Worm (Caenorhabditis elegans) whole organism, L4 larva: ENCODE data around the gene twk-45.
A peak's percentile ranks its signal among the peaks of the same experiment; 100 is the strongest.

ENCODE experiments used
- D1046.2 ChIP-seq: fragments of 200-800 bp; sonication (Bioruptor generic); IDR thresholded peaks from 2 replicates; pipeline ENCODE4 v1.3.6; 2022; ENCODE audit warnings: missing genetic modification characterization, missing compliant biosample characterization
- F44E2.7 ChIP-seq: fragments of 200-800 bp; sonication (Bioruptor generic); IDR thresholded peaks from 2 replicates; pipeline ENCODE4 v2.1.2; 2022; ENCODE audit warnings: missing genetic modification characterization, missing compliant biosample characterization
- T20F7.1 ChIP-seq: fragments of 200-800 bp; sonication (Bioruptor generic); optimal IDR thresholded peaks from 2 replicates; lab custom pipeline; 2018; ENCODE audit warnings: mild to moderate bottlenecking, missing genetic modification characterization, missing compliant biosample characterization
- Y105C5A.15 ChIP-seq: fragments of 200-800 bp; sonication (Bioruptor generic); IDR thresholded peaks from 2 replicates; pipeline ENCODE4 v1.3.6; 2022; ENCODE audit warnings: missing genetic modification characterization, missing compliant biosample characterization
- Y75B8A.6 ChIP-seq: fragments of 200-800 bp; sonication (Bioruptor generic); IDR thresholded peaks from 2 replicates; pipeline ENCODE4 v1.3.6; 2022; ENCODE audit warnings: missing genetic modification reagents, missing genetic modification characterization, missing compliant biosample characterization
- ZK337.2 ChIP-seq: fragments of 200-800 bp; sonication (Bioruptor generic); IDR thresholded peaks from 2 replicates; pipeline ENCODE4 v1.3.6; 2022; ENCODE audit warnings: missing genetic modification reagents, missing genetic modification characterization, missing compliant biosample characterization
- aha-1 ChIP-seq: fragments of 150-350 bp; peaks from one replicate; lab custom pipeline; 2014; ENCODE audit warnings: missing biosample characterization, missing genetic modification characterization
- aly-2 ChIP-seq: sonication (generic microtip); optimal IDR thresholded peaks from 2 replicates; lab custom pipeline; 2018; ENCODE audit warnings: missing biosample characterization, missing genetic modification characterization
- ama-1 ChIP-seq: fragments of 150-350 bp; optimal IDR thresholded peaks from 2 replicates; lab custom pipeline; 2014; ENCODE audit warnings: inconsistent platforms, mixed read lengths
- arid-1 ChIP-seq: fragments of 200-800 bp; sonication (Bioruptor generic); conservative IDR thresholded peaks from 2 replicates; pipeline ENCODE4 v1.3.6; 2022; ENCODE audit warnings: missing genetic modification reagents, missing genetic modification characterization, missing compliant biosample characterization
- attf-4 ChIP-seq: sonication (generic microtip); optimal IDR thresholded peaks from 3 replicates; lab custom pipeline; 2017; ENCODE audit warnings: missing biosample characterization, missing genetic modification characterization
- ceh-62 ChIP-seq: sonication (generic microtip); optimal IDR thresholded peaks from 2 replicates; lab custom pipeline; 2017; ENCODE audit warnings: missing biosample characterization, missing genetic modification characterization
- daf-16 ChIP-seq, 3 experiments: sonication (generic microtip); optimal IDR thresholded peaks; 2 replicates each; lab custom pipeline; 2016 to 2017; ENCODE audit warnings: missing genetic modification characterization in 3 of 3, missing genetic modification reagents in 3 of 3, mild to moderate bottlenecking in 2 of 3, missing compliant biosample characterization in 2 of 3, missing biosample characterization in 1 of 3, moderate library complexity in 1 of 3
- daf-19 ChIP-seq: fragments of 200-800 bp; sonication (Bioruptor generic); conservative IDR thresholded peaks from 2 replicates; pipeline ENCODE4 v1.3.6; 2022; ENCODE audit warnings: missing genetic modification characterization, missing compliant biosample characterization
- daf-8 ChIP-seq: fragments of 200-800 bp; sonication (Bioruptor generic); IDR thresholded peaks from 2 replicates; pipeline ENCODE4 v1.3.6; 2022; ENCODE audit warnings: missing genetic modification characterization, missing compliant biosample characterization
- dmd-6 ChIP-seq: fragments of 200-800 bp; sonication (Bioruptor generic); IDR thresholded peaks from 2 replicates; pipeline ENCODE4 v1.3.6; 2022; ENCODE audit warnings: missing genetic modification reagents, missing genetic modification characterization, missing compliant biosample characterization
- dve-1 ChIP-seq: sonication (generic microtip); optimal IDR thresholded peaks from 2 replicates; lab custom pipeline; 2017; ENCODE audit warnings: antibody characterized with exemption, mild to moderate bottlenecking, missing genetic modification characterization, missing compliant biosample characterization; ENCODE audit not compliant: insufficient read depth
- fos-1 ChIP-seq: fragments of 150-350 bp; optimal IDR thresholded peaks from 2 replicates; lab custom pipeline; 2014; ENCODE audit warnings: missing biosample characterization, missing genetic modification characterization
- hlh-11 ChIP-seq: fragments of 200-800 bp; sonication (Bioruptor generic); optimal IDR thresholded peaks from 2 replicates; lab custom pipeline; 2018; ENCODE audit warnings: mild to moderate bottlenecking, missing genetic modification characterization, missing compliant biosample characterization
- hlh-30 ChIP-seq: sonication (generic microtip); optimal IDR thresholded peaks from 2 replicates; lab custom pipeline; 2017; ENCODE audit warnings: antibody characterized with exemption, mild to moderate bottlenecking, missing genetic modification characterization, missing compliant biosample characterization; ENCODE audit not compliant: insufficient read depth
- hmg-1.1 ChIP-seq: fragments of 200-800 bp; sonication (Bioruptor generic); IDR thresholded peaks from 2 replicates; pipeline ENCODE4 v1.3.6; 2022; ENCODE audit warnings: missing genetic modification reagents, missing genetic modification characterization, missing compliant biosample characterization
- lin-1 ChIP-seq: fragments of 200-800 bp; sonication (Bioruptor generic); IDR thresholded peaks from 2 replicates; pipeline ENCODE4 v1.3.6; 2022; ENCODE audit warnings: missing genetic modification reagents, missing genetic modification characterization, missing compliant biosample characterization
- lin-38 ChIP-seq: fragments of 200-800 bp; sonication (Bioruptor generic); IDR thresholded peaks from 2 replicates; pipeline ENCODE4 v1.3.6; 2022; ENCODE audit warnings: missing genetic modification reagents, missing genetic modification characterization, missing compliant biosample characterization
- lin-39 ChIP-seq: fragments of 150-350 bp; optimal IDR thresholded peaks from 2 replicates; lab custom pipeline; 2014; ENCODE audit warnings: missing biosample characterization, missing genetic modification reagents, missing genetic modification characterization
- madf-9 ChIP-seq: fragments of 200-800 bp; sonication (Bioruptor generic); conservative IDR thresholded peaks from 2 replicates; pipeline ENCODE4 v1.3.6; 2022; ENCODE audit warnings: missing genetic modification reagents, missing genetic modification characterization, missing compliant biosample characterization
- mdl-1 ChIP-seq, 2 experiments: fragments of 150-350 bp in 1 of 2; sonication (generic microtip) in 1 of 2; optimal IDR thresholded peaks; 2 replicates each; lab custom pipeline; 2014 to 2017; ENCODE audit warnings: missing biosample characterization in 2 of 2, missing genetic modification characterization in 2 of 2
- mxl-2 ChIP-seq: fragments of 200-800 bp; sonication (Bioruptor generic); conservative IDR thresholded peaks from 2 replicates; pipeline ENCODE4 v1.3.6; 2022; ENCODE audit warnings: missing genetic modification reagents, missing genetic modification characterization, missing compliant biosample characterization
- nhr-10 ChIP-seq: fragments of 150-350 bp; optimal IDR thresholded peaks from 2 replicates; lab custom pipeline; 2014; ENCODE audit warnings: missing biosample characterization, missing genetic modification characterization
- nhr-25 ChIP-seq: sonication (generic microtip); optimal IDR thresholded peaks from 2 replicates; lab custom pipeline; 2017; ENCODE audit warnings: missing genetic modification characterization, mild to moderate bottlenecking, missing compliant biosample characterization, antibody characterized with exemption, moderate library complexity, borderline replicate concordance; ENCODE audit not compliant: insufficient read depth
- nhr-28 ChIP-seq: fragments of 150-350 bp; optimal IDR thresholded peaks from 2 replicates; lab custom pipeline; 2014; ENCODE audit warnings: missing biosample characterization, missing genetic modification characterization
- nhr-41 ChIP-seq: fragments of 200-800 bp; sonication (Bioruptor generic); IDR thresholded peaks from 2 replicates; pipeline ENCODE4 v1.3.6; 2022; ENCODE audit warnings: missing genetic modification reagents, missing genetic modification characterization, missing compliant biosample characterization
- nhr-77 ChIP-seq: fragments of 150-350 bp; optimal IDR thresholded peaks from 2 replicates; lab custom pipeline; 2014; ENCODE audit warnings: missing biosample characterization, missing genetic modification characterization
- pqm-1 ChIP-seq: sonication (generic microtip); optimal IDR thresholded peaks from 2 replicates; lab custom pipeline; 2017; ENCODE audit warnings: missing biosample characterization, missing genetic modification characterization
- rbr-2 ChIP-seq: sonication (generic microtip); optimal IDR thresholded peaks from 2 replicates; lab custom pipeline; 2016; ENCODE audit warnings: missing genotype, missing genetic modification characterization, missing compliant biosample characterization
- saeg-2 ChIP-seq: fragments of 200-800 bp; sonication (Bioruptor generic); IDR thresholded peaks from 2 replicates; pipeline ENCODE4 v1.3.6; 2022; ENCODE audit warnings: missing genetic modification reagents, missing genetic modification characterization, missing compliant biosample characterization
- set-16 ChIP-seq: fragments of 200-800 bp; sonication (Bioruptor generic); IDR thresholded peaks from 2 replicates; pipeline ENCODE4 v1.3.6; 2022; ENCODE audit warnings: missing genetic modification reagents, missing genetic modification characterization, missing compliant biosample characterization
- skn-1 ChIP-seq: fragments of 150-350 bp; optimal IDR thresholded peaks from 2 replicates; lab custom pipeline; 2014; ENCODE audit warnings: missing biosample characterization, missing genetic modification characterization
- snpc-1.2 ChIP-seq: fragments of 200-800 bp; sonication (Bioruptor generic); IDR thresholded peaks from 2 replicates; pipeline ENCODE4 v1.3.6; 2022; ENCODE audit warnings: missing genetic modification reagents, missing genetic modification characterization, missing compliant biosample characterization
- snpc-4 ChIP-seq: fragments of 150-350 bp; optimal IDR thresholded peaks from 2 replicates; lab custom pipeline; 2014; ENCODE audit warnings: missing biosample characterization, missing genetic modification characterization
- spr-1 ChIP-seq: sonication (generic microtip); optimal IDR thresholded peaks from 2 replicates; lab custom pipeline; 2016; ENCODE audit warnings: mild to moderate bottlenecking, missing genetic modification characterization, missing compliant biosample characterization
- spr-3 ChIP-seq: fragments of 200-800 bp; sonication (Bioruptor generic); optimal IDR thresholded peaks from 2 replicates; lab custom pipeline; 2018; ENCODE audit warnings: mild to moderate bottlenecking, missing genetic modification characterization, missing compliant biosample characterization
- tra-1 ChIP-seq: fragments of 200-800 bp; sonication (Bioruptor generic); IDR thresholded peaks from 2 replicates; pipeline ENCODE4 v1.3.6; 2022; ENCODE audit warnings: missing genetic modification reagents, missing genetic modification characterization, missing compliant biosample characterization
- zfp-2 ChIP-seq: sonication (generic microtip); optimal IDR thresholded peaks from 2 replicates; lab custom pipeline; 2016; ENCODE audit warnings: mild to moderate bottlenecking, missing genetic modification characterization, missing compliant biosample characterization
- zip-2 ChIP-seq: fragments of 150-350 bp; optimal IDR thresholded peaks from 2 replicates; lab custom pipeline; 2014; ENCODE audit warnings: missing biosample characterization, missing genetic modification characterization

Gene twk-45

DNA sequence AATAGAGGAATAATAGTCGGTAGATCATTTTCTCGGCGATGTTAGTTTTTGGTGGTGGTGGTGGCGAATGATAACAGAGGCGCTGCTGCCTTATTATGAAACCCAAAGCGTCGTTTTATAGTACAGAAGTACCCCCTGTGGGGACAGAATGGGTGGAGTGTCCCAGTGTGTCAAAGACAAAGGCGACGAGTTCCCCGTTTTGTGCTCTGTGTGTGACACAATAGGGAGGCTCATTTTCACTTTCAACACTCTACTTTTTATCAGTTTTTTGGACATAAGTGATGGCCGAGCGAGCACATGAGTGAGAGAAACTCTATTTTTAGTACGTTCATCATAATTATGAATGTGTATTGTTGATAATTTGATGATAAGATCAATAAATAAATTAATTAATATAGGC, 41.0 kb downstream of the twk-45 start, which contains the start of gene pho-9 (continued):
- TF ChIP-seq nhr-77 (tag; lab: Kevin White, UChicago) (peak; percentile 80), aha-1 (tag; lab: Kevin White, UChicago) (peak; percentile 98), tra-1 (peak; percentile 77), D1046.2 (GFP tag; lab: Robert Waterston, UW) (no peak), hmg-1.1 (GFP tag; lab: Robert Waterston, UW) (no peak), ama-1 (lab: Kevin White, UChicago) (no peak), nhr-41 (GFP tag; lab: Robert Waterston, UW) (peak; percentile 50; the same call in 1 of the 2 replicates), lin-1 (peak; percentile 80; the same call in 1 of the 2 replicates), snpc-4 (tag; lab: Kevin White, UChicago) (no peak), skn-1 (tag; lab: Kevin White, UChicago) (no peak), nhr-28 (tag; lab: Kevin White, UChicago) (peak; percentile 97), arid-1 (GFP tag; lab: Robert Waterston, UW) (no peak), dve-1 (tag; lab: Kevin White, UChicago) (peak; percentile 93), nhr-10 (tag; lab: Kevin White, UChicago) (peak; percentile 17), snpc-1.2 (no peak), nhr-25 (no peak), set-16 (GFP tag; lab: Robert Waterston, UW) (no peak), fos-1 (tag; lab: Kevin White, UChicago) (no peak), ceh-62 (tag; lab: Kevin White, UChicago) (no peak), saeg-2 (0 out of 2 replicates have a peak, but pooled peaks have one; percentile 38), ZK337.2 (GFP tag; lab: Robert Waterston, UW) (no peak), zip-2 (tag; lab: Kevin White, UChicago) (no peak), pqm-1 (tag; lab: Kevin White, UChicago) (peak; percentile 87), lin-38 (GFP tag; lab: Robert Waterston, UW) (peak; percentile 43)

DNA sequence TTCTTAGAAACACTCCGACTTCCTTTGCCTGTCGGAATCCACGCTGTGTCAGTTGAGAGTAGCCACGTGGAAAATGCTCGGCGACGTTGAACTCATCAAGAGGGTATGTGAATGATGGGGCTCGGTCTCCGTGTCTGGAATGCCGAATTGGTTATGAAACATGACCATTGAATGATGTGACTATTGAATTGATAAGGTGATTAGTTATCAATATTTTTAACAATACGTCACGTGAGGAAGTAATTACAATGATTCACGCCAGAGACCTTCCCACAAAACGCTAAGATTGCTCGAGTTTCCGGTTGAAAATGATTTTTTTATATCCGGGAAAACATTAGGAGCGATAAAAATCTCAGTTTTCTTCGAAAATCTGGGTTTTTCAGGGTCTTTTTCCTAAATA, 42.4 kb downstream of the twk-45 start:
- peak; percentile 31 for TF ChIP-seq pqm-1 (tag; lab: Kevin White, UChicago)
- TF ChIP-seq arid-1 (GFP tag; lab: Robert Waterston, UW), result no peak
- no peak for TF ChIP-seq daf-16 (GFP tag; optimal IDR thresholded peaks at IDR 0.05; lab: Kevin White, UChicago)
- TF ChIP-seq daf-16 (tag; optimal IDR thresholded peaks at IDR 0.05; lab: Kevin White, UChicago), result peak; percentile 17
- no peak for TF ChIP-seq tra-1
- peak; percentile 49 for TF ChIP-seq nhr-28 (tag; lab: Kevin White, UChicago)
- peak; percentile 46; the same call in 1 of the 2 replicates for TF ChIP-seq dmd-6 (GFP tag; lab: Robert Waterston, UW)
- TF ChIP-seq hlh-11 (tag; lab: Kevin White, UChicago), result peak; percentile 23
- TF ChIP-seq hlh-30 (tag; lab: Kevin White, UChicago), result peak; percentile 7
- no peak for TF ChIP-seq daf-19 (GFP tag; lab: Robert Waterston, UW)
- TF ChIP-seq lin-38 (GFP tag; lab: Robert Waterston, UW), result peak; percentile 21; the same call in 1 of the 2 replicates

DNA sequence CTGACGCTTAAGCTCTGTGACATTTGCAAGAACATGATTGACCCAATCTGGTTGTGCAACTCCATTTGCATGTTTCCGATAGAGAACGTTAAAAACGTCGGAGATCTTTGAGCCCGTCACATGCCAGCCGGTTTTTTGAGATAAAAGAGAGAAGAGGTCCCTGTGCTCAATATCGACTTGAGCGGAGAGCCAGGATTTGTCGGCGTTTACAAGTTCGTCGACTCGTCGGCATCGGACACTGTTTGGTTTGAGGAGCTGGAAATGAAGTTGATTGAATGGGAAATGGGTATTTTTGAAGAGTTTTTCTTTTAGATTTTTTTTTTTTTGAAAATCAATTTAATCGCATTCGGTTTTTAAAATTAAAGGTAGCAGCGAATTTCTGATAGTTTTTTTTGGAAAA, 43.6 kb downstream of the twk-45 start:
- TF ChIP-seq aha-1 (tag; lab: Kevin White, UChicago), result peak; percentile 53
- no peak for TF ChIP-seq Y75B8A.6
- TF ChIP-seq, all 104 proteins: peak for 1

DNA sequence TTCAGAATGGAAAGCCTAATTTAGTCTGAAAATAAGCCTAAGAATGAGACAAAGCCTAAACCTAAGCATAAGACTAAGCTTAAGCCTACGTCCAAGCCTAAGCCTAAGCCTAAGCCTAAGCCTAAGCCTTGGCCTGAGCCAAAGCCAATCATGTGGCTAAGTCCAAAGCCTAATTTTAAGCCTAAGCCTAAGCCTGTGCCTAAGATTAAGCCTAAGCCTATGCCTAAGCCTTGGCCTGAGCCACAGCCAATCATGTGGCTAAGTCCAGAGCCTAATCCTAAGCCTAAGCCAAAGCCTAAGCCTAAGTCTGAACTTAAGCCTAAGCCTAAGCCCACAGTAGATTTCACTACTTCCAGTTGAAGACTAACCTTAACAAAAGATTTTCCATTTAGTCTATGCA, 44.2 kb downstream of the twk-45 start:
- 0 out of 2 replicates have a peak, but pooled peaks have one; percentile 34 for TF ChIP-seq Y105C5A.15
- 0 out of 2 replicates have a peak, but pooled peaks have one; percentile 7 for TF ChIP-seq madf-9 (GFP tag; lab: Robert Waterston, UW)
- no peak for TF ChIP-seq zfp-2

DNA sequence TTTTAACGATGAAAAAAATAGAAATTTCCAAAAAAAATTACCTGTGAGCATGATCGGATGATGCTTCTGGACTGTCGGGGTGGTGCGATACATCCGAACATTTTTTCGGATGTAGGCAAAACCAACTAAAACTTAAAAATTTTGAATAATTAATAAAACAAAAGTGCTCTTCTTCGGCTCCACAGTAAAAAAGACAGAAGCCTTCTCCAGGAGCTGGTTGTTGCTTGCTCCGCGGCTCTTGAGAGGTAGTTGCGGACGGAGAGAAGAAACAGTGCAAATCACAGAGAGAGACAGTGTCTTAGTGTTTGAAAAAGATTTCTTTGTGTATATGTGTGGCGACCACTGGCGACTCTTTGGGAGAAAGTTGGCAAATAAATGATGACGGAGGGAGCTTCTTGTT, 45.4 kb downstream of the twk-45 start, which contains the start of gene gldi-9:
Gene gldi-9 (minus strand): TSS at position 101 of the 400 bp plus-strand sequence.
- TF ChIP-seq rbr-2 (tag; lab: Kevin White, UChicago) (no peak), mdl-1 (tag; optimal IDR thresholded peaks at IDR 0.05; lab: Kevin White, UChicago) (no peak), F44E2.7 (GFP tag; lab: Robert Waterston, UW) (no peak), daf-8 (GFP tag; lab: Robert Waterston, UW) (no peak), arid-1 (GFP tag; lab: Robert Waterston, UW) (no peak), spr-3 (GFP tag; lab: Kevin White, UChicago) (no peak), spr-1 (tag; lab: Kevin White, UChicago) (no peak), attf-4 (tag; lab: Kevin White, UChicago) (no peak), nhr-41 (GFP tag; lab: Robert Waterston, UW) (no peak), T20F7.1 (GFP tag; lab: Kevin White, UChicago) (no peak), lin-39 (tag; lab: Kevin White, UChicago) (no peak), aly-2 (tag; lab: Kevin White, UChicago) (no peak), nhr-25 (no peak), mxl-2 (no peak)
